Fruit fly (Drosophila melanogaster): ENCODE measurements around the gene CG6418.
A peak's percentile ranks its signal among the peaks of the same experiment; 100 is the strongest.

The CG6418 gene

DNA sequence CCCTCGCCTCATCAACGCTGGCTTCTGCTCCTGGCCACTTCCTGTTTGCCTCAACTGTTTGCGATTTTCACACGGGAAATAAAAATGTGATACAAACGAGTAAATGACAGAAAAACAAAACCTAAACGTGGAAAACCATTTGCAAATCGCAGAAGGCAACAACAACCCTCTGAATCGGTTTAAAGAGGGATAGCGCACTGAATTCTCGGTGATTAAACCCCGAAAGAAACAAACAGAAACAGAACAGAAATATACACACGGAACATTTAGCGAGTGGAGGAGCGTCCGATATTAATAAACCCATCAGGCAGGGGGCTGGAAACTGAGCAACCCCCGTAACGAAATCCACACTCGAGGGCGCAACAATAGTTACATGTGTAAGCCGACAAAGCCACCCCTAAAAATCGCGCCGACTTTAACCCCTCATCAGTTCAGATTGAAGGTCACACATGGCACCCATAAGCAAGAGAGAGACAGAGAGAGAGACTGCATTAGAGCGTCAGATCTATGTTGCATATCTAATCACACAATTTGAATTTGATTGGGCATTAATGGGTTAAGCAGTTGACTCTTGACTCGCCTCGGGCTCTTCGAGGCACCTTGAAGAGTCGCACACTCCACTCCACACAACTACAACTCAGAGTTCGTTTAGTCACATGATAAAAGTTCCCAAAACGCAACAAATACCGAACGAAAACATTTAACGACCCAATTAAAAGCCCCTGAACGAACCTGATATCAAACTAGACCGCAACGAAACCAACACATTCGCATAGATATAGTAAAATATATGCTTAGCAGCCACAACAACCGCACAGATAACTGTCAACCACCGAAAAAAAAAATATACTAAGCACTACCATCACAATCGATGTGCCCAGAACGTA, 16.9 kb downstream of the CG6418 start (continued):
- no peak for TF ChIP-seq stwl (tag; optimal IDR thresholded peaks at IDR 0.05)
- peak; percentile 29; the same call in 1 of the 2 replicates for TF ChIP-seq Awh (GFP tag; IDR thresholded peaks at IDR 0.05)
- TF ChIP-seq Bgb (GFP tag; IDR thresholded peaks at IDR 0.05; ENCODE audit: partially characterized antibody) = no peak
- no peak for TF ChIP-seq Dfd (GFP tag; optimal IDR thresholded peaks at IDR 0.05)
- TF ChIP-seq CG16779 (GFP tag; IDR thresholded peaks at IDR 0.05) = no peak
- TF ChIP-seq pho (GFP tag; optimal IDR thresholded peaks at IDR 0.05) = no peak
- TF ChIP-seq Ptx1 (GFP tag; IDR thresholded peaks at IDR 0.05) = 0 out of 2 replicates have a peak, but pooled peaks have one; percentile 13
- TF ChIP-seq phol (tag; optimal IDR thresholded peaks at IDR 0.05) = no peak
- TF ChIP-seq CG9817 (tag; optimal IDR thresholded peaks at IDR 0.05) = peak; percentile 7
- TF ChIP-seq ATbp (GFP tag; optimal IDR thresholded peaks at IDR 0.05) = peak; percentile 34
- TF ChIP-seq CG32532 (GFP tag; IDR thresholded peaks at IDR 0.05) = no peak
- TF ChIP-seq ind (GFP tag; optimal IDR thresholded peaks at IDR 0.05) = peak; percentile 2
- no peak for TF ChIP-seq CG9609 (GFP tag; optimal IDR thresholded peaks at IDR 0.05)
- no peak for TF ChIP-seq dati (GFP tag; IDR thresholded peaks at IDR 0.05)
- no peak for TF ChIP-seq Camta (GFP tag; optimal IDR thresholded peaks at IDR 0.05)
- peak; percentile 10 for TF ChIP-seq Fer1 (GFP tag; optimal IDR thresholded peaks at IDR 0.05)
- TF ChIP-seq Atf6 (GFP tag; IDR thresholded peaks at IDR 0.05) = no peak
- TF ChIP-seq CG15514 (GFP tag; optimal IDR thresholded peaks at IDR 0.05) = peak; percentile 10
- TF ChIP-seq CG11093 (GFP tag; IDR thresholded peaks at IDR 0.05) = no peak
- no peak for TF ChIP-seq sd (tag; optimal IDR thresholded peaks at IDR 0.05)
- no peak for TF ChIP-seq CG2116 (GFP tag; optimal IDR thresholded peaks at IDR 0.05)
- TF ChIP-seq CG7963 (GFP tag; IDR thresholded peaks at IDR 0.05; ENCODE audit: partially characterized antibody) = no peak
- TF ChIP-seq CG11456 (GFP tag; IDR thresholded peaks at IDR 0.05) = no peak
- no peak for TF ChIP-seq CG13624 (GFP tag; optimal IDR thresholded peaks at IDR 0.05)
- no peak for TF ChIP-seq D19B (GFP tag; optimal IDR thresholded peaks at IDR 0.05)
- no peak for TF ChIP-seq CG10565 (GFP tag; optimal IDR thresholded peaks at IDR 0.05)
- TF ChIP-seq HHEX (GFP tag; optimal IDR thresholded peaks at IDR 0.05) = peak; percentile 16
- no peak for TF ChIP-seq B-H2 (GFP tag; optimal IDR thresholded peaks at IDR 0.05)
- peak; percentile 30 for TF ChIP-seq ERR (GFP tag; optimal IDR thresholded peaks at IDR 0.05)
- no peak for TF ChIP-seq Doc2 (GFP tag; IDR thresholded peaks at IDR 0.05)
- peak; percentile 56 for TF ChIP-seq run (tag; optimal IDR thresholded peaks at IDR 0.05)
- no peak for TF ChIP-seq slp2 (GFP tag; optimal IDR thresholded peaks at IDR 0.05)
- no peak for TF ChIP-seq CG15479 (GFP tag; optimal IDR thresholded peaks at IDR 0.05)
- no peak for TF ChIP-seq CG12236 (GFP tag; optimal IDR thresholded peaks at IDR 0.05)
- TF ChIP-seq Pdp1 (GFP tag; optimal IDR thresholded peaks at IDR 0.05) = peak in 1 of 2 experiments; percentile 15
- no peak for TF ChIP-seq klu (GFP tag; IDR thresholded peaks at IDR 0.05)
- TF ChIP-seq CG6813 (GFP tag; optimal IDR thresholded peaks at IDR 0.05) = peak; percentile 44
- TF ChIP-seq Hand (GFP tag; optimal IDR thresholded peaks at IDR 0.05) = no peak
- no peak for TF ChIP-seq aop (GFP tag; IDR thresholded peaks at IDR 0.05)
- TF ChIP-seq bigmax (GFP tag; optimal IDR thresholded peaks at IDR 0.05) = no peak
- peak in 1 of 2 experiments; percentile 32 for TF ChIP-seq tll (GFP tag; optimal IDR thresholded peaks at IDR 0.05)
- TF ChIP-seq grau (tag; optimal IDR thresholded peaks at IDR 0.05) = peak; percentile 31
- no peak for TF ChIP-seq nau (GFP tag; optimal IDR thresholded peaks at IDR 0.05)
- TF ChIP-seq crol (GFP tag; IDR thresholded peaks at IDR 0.05) = 0 out of 2 replicates have a peak, but pooled peaks have one; percentile 7
- no peak for TF ChIP-seq Hr39 (optimal IDR thresholded peaks at IDR 0.05)
- no peak for TF ChIP-seq CG6689 (GFP tag; IDR thresholded peaks at IDR 0.05)
- TF ChIP-seq Nf-YC (tag; optimal IDR thresholded peaks at IDR 0.05) = no peak
- TF ChIP-seq CG3838 (GFP tag; optimal IDR thresholded peaks at IDR 0.05) = no peak
- no peak for TF ChIP-seq CG30431 (GFP tag; optimal IDR thresholded peaks at IDR 0.05)
